Fruit fly (Drosophila melanogaster) whole organism, prepupa: ENCODE data around the gene mRpL35.

ENCODE experiments used
- CG3032 ChIP-seq: fragments of 200-800 bp; optimal IDR thresholded peaks from 2 replicates; lab custom pipeline; 2019; ENCODE audit warnings: missing biosample characterization, mild to moderate bottlenecking, missing genetic modification characterization, moderate library complexity
- CG6163 ChIP-seq: fragments of 200-800 bp; sonication (Bioruptor generic); IDR thresholded peaks from 3 replicates; pipeline ENCODE4 v1.3.6; 2022; ENCODE audit warnings: missing biosample characterization, missing genetic modification characterization
- CG6792 ChIP-seq: fragments of 200-800 bp; sonication (Bioruptor generic); optimal IDR thresholded peaks from 3 replicates; lab custom pipeline; 2016; ENCODE audit warnings: missing biosample characterization, missing genetic modification characterization
- CG7368 ChIP-seq: fragments of 200-800 bp; sonication (Bioruptor generic); optimal IDR thresholded peaks from 3 replicates; lab custom pipeline; 2016; ENCODE audit warnings: missing biosample characterization, missing genetic modification characterization
- Gug ChIP-seq: fragments of 200-800 bp; sonication (Bioruptor generic); IDR thresholded peaks from 2 replicates; pipeline ENCODE4 v1.3.6; 2022; ENCODE audit warnings: missing biosample characterization, missing genetic modification characterization
- Hr38 ChIP-seq: sonication (Bioruptor generic); optimal IDR thresholded peaks from 2 replicates; lab custom pipeline; 2016; ENCODE audit warnings: missing biosample characterization, missing genetic modification characterization
- Met ChIP-seq: fragments of 200-800 bp; sonication (Bioruptor generic); optimal IDR thresholded peaks from 3 replicates; lab custom pipeline; 2016; ENCODE audit warnings: missing biosample characterization, missing genetic modification characterization
- OdsH ChIP-seq: fragments of 200-800 bp; sonication (Bioruptor generic); optimal IDR thresholded peaks from 3 replicates; lab custom pipeline; 2016; ENCODE audit warnings: missing biosample characterization, missing genetic modification characterization
- dac ChIP-seq: fragments of 200-800 bp; sonication (Bioruptor generic); optimal IDR thresholded peaks from 2 replicates; lab custom pipeline; 2017; ENCODE audit warnings: missing biosample characterization, mild to moderate bottlenecking, missing genetic modification characterization
- lz ChIP-seq: fragments of 200-800 bp; sonication (Bioruptor generic); optimal IDR thresholded peaks from 3 replicates; lab custom pipeline; 2016; ENCODE audit warnings: missing biosample characterization, missing genetic modification characterization
- pdm3 ChIP-seq: fragments of 200-800 bp; sonication (Bioruptor generic); optimal IDR thresholded peaks from 3 replicates; lab custom pipeline; 2016; ENCODE audit warnings: missing biosample characterization, missing genetic modification characterization
- svp ChIP-seq: fragments of 200-800 bp; sonication (Bioruptor generic); peaks from one replicate; lab custom pipeline; 2016; ENCODE audit warnings: missing biosample characterization, missing genetic modification characterization

dm6 chr3R:22046231-22046630, 22.9 kb downstream of the mRpL35 start:
- TF ChIP-seq Hr38 (GFP tag; lab: Kevin White, UChicago) (no peak), Gug (GFP tag; lab: Robert Waterston, UW) (no peak), dac (GFP tag; lab: Kevin White, UChicago) (no peak), pdm3 (no peak), CG7368 (GFP tag; lab: Kevin White, UChicago) (no peak), CG6792 (GFP tag; lab: Kevin White, UChicago) (no peak), CG6163 (GFP tag; lab: Robert Waterston, UW) (no peak; the same call in 2 of the 3 replicates), Met (peak; percentile 10), lz (GFP tag; lab: Kevin White, UChicago) (peak; percentile 13), svp (GFP tag; lab: Kevin White, UChicago) (peak; percentile 54), OdsH (GFP tag; lab: Kevin White, UChicago) (no peak), CG3032 (tag; lab: Kevin White, UChicago) (no peak)
